Worm (Caenorhabditis elegans): ENCODE measurements around the gene flp-2.

The flp-2 gene

ce11 chrX:10076334-10076733, 18.7 kb downstream of the flp-2 start:
- TF ChIP-seq ztf-23 (GFP tag; IDR thresholded peaks at IDR 0.05), result no peak
- no peak for TF ChIP-seq T22C8.4 (GFP tag; IDR thresholded peaks at IDR 0.05)

DNA sequence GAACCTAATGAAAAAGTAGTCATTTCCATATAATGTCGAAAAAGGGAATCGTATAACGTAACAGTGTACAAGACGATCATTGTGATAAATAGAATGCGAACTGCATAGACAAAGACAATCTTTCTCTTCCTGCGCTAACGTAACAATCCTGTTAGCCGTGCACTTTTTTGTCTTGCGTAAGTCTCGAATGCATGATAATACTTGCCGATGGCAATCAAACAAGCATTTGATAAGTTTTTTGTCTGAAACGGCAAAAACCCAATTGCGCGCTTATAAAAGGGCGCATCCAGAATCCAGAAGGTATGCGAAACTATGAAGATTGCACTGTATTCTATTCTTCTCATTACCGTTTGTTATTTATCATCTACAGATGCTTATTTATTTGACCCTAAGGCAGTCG, 20.1 kb downstream of the flp-2 start, which contains the start of gene dao-4:
dao-4 (plus strand) TSS at position 301 of the 400 bp plus-strand sequence.
- TF ChIP-seq tab-1 (GFP tag; IDR thresholded peaks at IDR 0.05) (no peak), ref-1 (GFP tag; conservative IDR thresholded peaks at IDR 0.05) (no peak), cog-1 (tag; optimal IDR thresholded peaks at IDR 0.05) (no peak), flt-1 (GFP tag; IDR thresholded peaks at IDR 0.05) (no peak), med-1 (GFP tag; optimal IDR thresholded peaks at IDR 0.05; ENCODE audit: insufficient read depth) (no peak), T22C8.4 (GFP tag; IDR thresholded peaks at IDR 0.05) (no peak), ztf-29 (GFP tag; IDR thresholded peaks at IDR 0.05) (no peak), klf-2 (GFP tag; conservative IDR thresholded peaks at IDR 0.05) (no peak), ztf-23 (GFP tag; IDR thresholded peaks at IDR 0.05) (no peak)

DNA sequence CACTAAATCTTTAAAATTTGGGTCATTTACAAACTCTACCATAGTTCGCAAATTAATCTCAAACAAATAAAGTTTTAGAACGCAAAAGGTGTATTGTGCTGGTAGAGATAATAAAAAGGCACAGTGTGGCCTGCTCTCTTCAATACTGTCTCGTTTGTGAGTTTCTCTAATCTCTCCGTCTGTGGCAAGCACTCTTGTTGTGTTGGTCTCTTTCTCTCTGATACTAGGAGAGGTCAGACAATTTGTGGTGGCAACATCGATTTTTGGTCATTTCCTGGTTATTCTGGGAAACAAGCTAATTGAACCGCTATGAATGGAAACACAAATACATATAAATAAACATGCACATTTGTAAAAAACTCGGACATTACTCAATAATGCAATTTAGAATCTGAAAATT, 20.8 kb downstream of the flp-2 start, which contains the start of gene ZC373.5:
ZC373.5 (minus strand) TSS at position 159 of the 400 bp plus-strand sequence.
- no peak for TF ChIP-seq med-1 (GFP tag; optimal IDR thresholded peaks at IDR 0.05; ENCODE audit: insufficient read depth)

DNA sequence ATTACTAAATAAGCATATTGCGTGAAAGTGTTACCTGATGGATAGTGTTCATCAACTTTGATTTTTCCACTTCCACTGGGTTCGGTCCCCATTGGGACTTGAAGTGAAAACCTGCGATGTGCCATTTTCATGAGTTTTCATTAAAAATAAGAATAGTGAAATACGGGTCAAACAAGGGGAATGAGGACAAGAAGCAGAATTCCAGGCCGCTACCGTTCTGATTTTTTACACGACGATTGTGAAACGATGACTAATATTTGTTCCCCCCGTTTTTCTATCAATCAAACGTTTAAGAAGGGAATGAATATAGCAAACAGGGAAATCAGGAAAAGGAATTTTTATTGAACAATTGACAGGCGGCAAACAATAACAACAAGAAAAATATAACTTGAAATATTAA, 25.4 kb downstream of the flp-2 start, which contains the start of gene mlck-1:
mlck-1 (minus strand) TSS at position 101 of the 400 bp plus-strand sequence.
- TF ChIP-seq klf-2 (GFP tag; conservative IDR thresholded peaks at IDR 0.05) (no peak), med-1 (GFP tag; optimal IDR thresholded peaks at IDR 0.05; ENCODE audit: insufficient read depth) (no peak), ztf-23 (GFP tag; IDR thresholded peaks at IDR 0.05) (no peak), tab-1 (GFP tag; IDR thresholded peaks at IDR 0.05) (no peak), ztf-29 (GFP tag; IDR thresholded peaks at IDR 0.05) (no peak), cog-1 (tag; optimal IDR thresholded peaks at IDR 0.05) (no peak), T22C8.4 (GFP tag; IDR thresholded peaks at IDR 0.05) (no peak), flt-1 (GFP tag; IDR thresholded peaks at IDR 0.05) (no peak)

DNA sequence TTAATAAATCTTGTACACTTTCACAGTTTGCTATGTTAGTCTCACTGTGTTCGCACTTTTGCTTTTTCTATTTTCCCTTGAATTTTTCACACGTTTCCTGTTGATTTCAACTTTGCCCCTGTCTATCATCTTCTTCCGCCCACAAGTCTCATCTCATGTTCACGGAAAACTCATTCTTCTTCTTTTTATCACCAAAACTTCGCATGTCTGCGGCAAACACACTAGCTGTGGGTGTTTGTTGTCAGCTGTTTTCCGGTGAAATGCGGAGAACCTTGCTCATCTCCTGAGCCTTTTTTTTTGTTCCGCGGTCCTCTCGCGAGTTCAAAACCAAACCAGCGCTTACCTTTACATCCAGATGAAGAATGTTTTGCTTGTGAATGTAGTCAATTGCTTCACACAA, 26.6 kb downstream of the flp-2 start:
- TF ChIP-seq ztf-23 (GFP tag; IDR thresholded peaks at IDR 0.05) (no peak), ztf-29 (GFP tag; IDR thresholded peaks at IDR 0.05) (no peak), cog-1 (tag; optimal IDR thresholded peaks at IDR 0.05) (no peak)

ce11 chrX:10060475-10061011, 34.5 kb downstream of the flp-2 start, which contains the start of gene ZC373.3:
TSS of gene ZC373.3 (plus strand) at chrX:10060525.
- no peak for TF ChIP-seq tab-1 (GFP tag; IDR thresholded peaks at IDR 0.05)
- TF ChIP-seq med-1 (GFP tag; optimal IDR thresholded peaks at IDR 0.05; ENCODE audit: insufficient read depth), result no peak

DNA sequence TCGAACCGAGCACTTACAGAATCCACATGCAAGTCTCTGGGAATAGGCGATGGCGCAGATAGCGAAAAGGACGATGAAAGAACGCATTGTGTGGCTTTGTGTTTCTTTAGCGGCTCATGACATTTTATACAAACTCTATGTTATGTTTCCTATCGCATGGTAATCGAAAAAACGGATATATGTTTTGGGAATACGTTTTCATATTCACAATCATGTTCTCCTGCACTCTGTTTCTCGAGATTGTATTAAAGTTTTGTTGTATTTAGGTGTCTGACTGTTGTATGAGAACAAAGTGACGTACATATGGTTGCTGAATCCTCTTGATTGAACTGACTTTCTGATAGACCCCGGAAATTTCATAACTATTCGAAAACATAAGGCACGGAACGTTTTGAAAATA, 36.7 kb downstream of the flp-2 start, which contains the start of gene ZC373.2:
ZC373.2 (minus strand) TSS at position 101 of the 400 bp plus-strand sequence.
- no peak for TF ChIP-seq med-1 (GFP tag; optimal IDR thresholded peaks at IDR 0.05; ENCODE audit: insufficient read depth)
- TF ChIP-seq T22C8.4 (GFP tag; IDR thresholded peaks at IDR 0.05), result no peak
- TF ChIP-seq klf-2 (GFP tag; conservative IDR thresholded peaks at IDR 0.05), result no peak
- no peak for TF ChIP-seq flt-1 (GFP tag; IDR thresholded peaks at IDR 0.05)
- no peak for TF ChIP-seq ztf-23 (GFP tag; IDR thresholded peaks at IDR 0.05)
- TF ChIP-seq tab-1 (GFP tag; IDR thresholded peaks at IDR 0.05), result no peak
- TF ChIP-seq cog-1 (tag; optimal IDR thresholded peaks at IDR 0.05), result no peak
- TF ChIP-seq ref-1 (GFP tag; conservative IDR thresholded peaks at IDR 0.05), result no peak
- TF ChIP-seq ztf-29 (GFP tag; IDR thresholded peaks at IDR 0.05), result no peak

DNA sequence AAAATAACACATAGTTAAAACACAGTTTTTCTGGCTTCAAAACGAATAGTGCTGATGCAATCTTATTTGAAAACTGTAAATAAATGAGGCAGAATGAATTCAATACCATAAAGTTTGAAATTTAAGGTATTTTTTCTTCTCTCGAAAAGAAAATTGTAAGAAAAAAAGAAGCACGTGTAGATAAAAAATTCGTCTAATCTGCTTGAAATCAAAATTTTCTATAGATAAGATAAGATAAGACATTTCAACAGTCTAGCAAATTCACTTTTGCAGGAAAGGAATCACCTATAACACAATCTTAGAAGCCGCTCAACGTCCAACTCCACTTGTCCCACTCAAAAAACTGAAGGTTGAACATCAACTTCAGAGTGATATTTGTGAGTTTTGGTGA, 40.6 kb downstream of the flp-2 start:
- TF ChIP-seq tab-1 (GFP tag; IDR thresholded peaks at IDR 0.05), result no peak
- no peak for TF ChIP-seq med-1 (GFP tag; optimal IDR thresholded peaks at IDR 0.05; ENCODE audit: insufficient read depth)
- TF ChIP-seq cog-1 (tag; optimal IDR thresholded peaks at IDR 0.05), result no peak
- TF ChIP-seq klf-2 (GFP tag; conservative IDR thresholded peaks at IDR 0.05), result no peak
- no peak for TF ChIP-seq ztf-23 (GFP tag; IDR thresholded peaks at IDR 0.05)

ce11 chrX:10053742-10054409, 41.2 kb downstream of the flp-2 start, which contains the start of gene cbs-1:
TSS of gene cbs-1 (plus strand) at chrX:10054275.
- TF ChIP-seq ztf-29 (GFP tag; IDR thresholded peaks at IDR 0.05) (no peak), T22C8.4 (GFP tag; IDR thresholded peaks at IDR 0.05) (no peak), ztf-23 (GFP tag; IDR thresholded peaks at IDR 0.05) (no peak), ref-1 (GFP tag; conservative IDR thresholded peaks at IDR 0.05) (no peak), cog-1 (tag; optimal IDR thresholded peaks at IDR 0.05) (no peak), klf-2 (GFP tag; conservative IDR thresholded peaks at IDR 0.05) (no peak), med-1 (GFP tag; optimal IDR thresholded peaks at IDR 0.05; ENCODE audit: insufficient read depth) (no peak)

- TF ChIP-seq ztf-23 (GFP tag; IDR thresholded peaks at IDR 0.05) (no peak), klf-2 (GFP tag; conservative IDR thresholded peaks at IDR 0.05) (no peak), tab-1 (GFP tag; IDR thresholded peaks at IDR 0.05) (no peak), flt-1 (GFP tag; IDR thresholded peaks at IDR 0.05) (no peak), med-1 (GFP tag; optimal IDR thresholded peaks at IDR 0.05; ENCODE audit: insufficient read depth) (no peak), T22C8.4 (GFP tag; IDR thresholded peaks at IDR 0.05) (no peak)
Observed at ce11 chrX:10051625-10052024, 43.4 kb downstream of the flp-2 start.

DNA sequence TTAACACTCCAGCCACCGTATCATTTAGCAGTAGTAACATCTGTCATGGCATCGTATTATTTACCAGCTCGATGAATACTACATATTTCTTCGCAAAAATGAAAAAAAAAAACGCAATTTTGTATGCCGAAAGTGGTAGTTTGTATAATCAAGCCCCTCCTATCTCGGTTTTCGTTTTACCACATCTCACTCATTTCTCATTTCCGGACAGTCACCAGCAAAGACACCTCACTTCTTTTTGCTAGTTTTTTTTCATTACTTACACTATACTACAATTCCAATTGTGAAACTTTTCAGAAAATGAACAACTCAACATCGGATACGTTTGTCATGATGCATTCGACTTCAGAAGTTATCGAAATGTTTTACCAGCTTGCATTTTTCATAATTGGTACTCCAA, 45.9 kb downstream of the flp-2 start, which contains the start of gene gnrr-3:
gnrr-3 (plus strand) TSS at position 301 of the 400 bp plus-strand sequence.
- TF ChIP-seq tab-1 (GFP tag; IDR thresholded peaks at IDR 0.05) (no peak), T22C8.4 (GFP tag; IDR thresholded peaks at IDR 0.05) (no peak), ref-1 (GFP tag; conservative IDR thresholded peaks at IDR 0.05) (no peak), klf-2 (GFP tag; conservative IDR thresholded peaks at IDR 0.05) (no peak), flt-1 (GFP tag; IDR thresholded peaks at IDR 0.05) (no peak), ztf-23 (GFP tag; IDR thresholded peaks at IDR 0.05) (no peak), ztf-29 (GFP tag; IDR thresholded peaks at IDR 0.05) (no peak), cog-1 (tag; optimal IDR thresholded peaks at IDR 0.05) (no peak), med-1 (GFP tag; optimal IDR thresholded peaks at IDR 0.05; ENCODE audit: insufficient read depth) (no peak)

Measured in whole organism, midembryonic.